Worm (Caenorhabditis elegans): ENCODE results near the gene T14G8.3.
A peak's percentile ranks its signal among the peaks of the same experiment; 100 is the strongest.

DNA sequence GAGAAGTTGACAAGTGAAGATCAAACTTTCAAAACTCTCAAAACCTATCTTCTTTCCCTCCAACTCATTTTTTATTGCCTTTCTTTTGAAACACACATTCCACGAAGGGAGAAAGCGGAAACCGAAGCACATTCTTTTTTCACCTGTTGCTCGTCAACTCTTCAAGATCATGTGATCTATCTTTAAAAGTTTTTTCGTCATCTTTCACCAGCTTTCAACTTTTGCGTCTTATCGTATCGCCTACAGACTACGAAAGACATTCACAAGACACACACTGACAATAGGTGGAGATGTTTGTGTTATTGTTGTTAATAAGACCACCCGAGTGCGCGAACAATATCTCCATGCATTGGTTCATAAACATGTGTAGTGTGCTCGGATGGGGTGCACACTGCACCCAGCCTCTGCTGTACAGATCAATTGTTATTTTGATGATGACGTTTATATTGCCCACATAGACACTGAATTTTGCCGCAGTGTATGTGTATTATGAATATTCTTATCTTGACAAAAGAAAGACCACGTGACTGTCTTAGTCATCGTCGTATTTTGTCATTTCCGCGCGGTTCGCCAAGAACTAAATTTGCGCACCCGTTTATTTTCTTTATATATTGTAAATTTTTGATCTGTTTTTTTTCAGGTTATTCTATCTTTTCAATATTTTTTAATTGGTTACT lies 12.8 kb downstream of the T14G8.3 start:
- TF ChIP-seq elt-3 (tag; optimal IDR thresholded peaks at IDR 0.05), result no peak
- TF ChIP-seq ceh-82 (tag; optimal IDR thresholded peaks at IDR 0.05), result no peak
- TF ChIP-seq snpc-4 (tag; optimal IDR thresholded peaks at IDR 0.05), result no peak
- no peak for TF ChIP-seq nhr-237 (tag; optimal IDR thresholded peaks at IDR 0.05)
- TF ChIP-seq F13H6.1 (tag; optimal IDR thresholded peaks at IDR 0.05), result peak; percentile 78

Measured in whole organism, L2 larva.